Fruit fly (Drosophila melanogaster): ENCODE results near the gene CG43861.

Gene CG43861

DNA sequence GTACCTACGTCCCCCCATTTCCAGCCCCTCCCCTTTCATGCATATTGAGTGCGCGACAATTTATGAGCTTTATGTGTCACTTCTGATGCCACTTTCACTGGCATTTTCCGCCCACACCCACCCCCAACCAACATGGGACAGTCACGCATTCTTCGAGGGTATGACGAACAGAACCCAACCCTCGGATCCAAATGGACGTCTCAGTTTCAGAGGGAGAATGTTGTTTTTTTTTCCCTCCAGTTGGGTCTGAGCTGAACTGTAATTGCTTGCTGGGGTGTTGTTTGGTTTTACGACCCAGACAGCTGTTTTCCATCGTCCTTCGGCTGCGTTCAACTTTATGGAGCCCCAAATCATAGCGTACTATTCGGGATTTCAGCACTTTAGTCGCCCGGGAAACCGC is 93.3 kb downstream of the CG43861 start:
- no peak for TF ChIP-seq amos (GFP tag; IDR thresholded peaks at IDR 0.05; ENCODE audit: partially characterized antibody)
- 0 out of 2 replicates have a peak, but pooled peaks have one; percentile 6 for TF ChIP-seq dan (GFP tag; IDR thresholded peaks at IDR 0.05)
- TF ChIP-seq sens (GFP tag), result peak; percentile 29
- TF ChIP-seq CG13424 (tag; optimal IDR thresholded peaks at IDR 0.05), result no peak
- peak; percentile 12 for TF ChIP-seq mirr (GFP tag; optimal IDR thresholded peaks at IDR 0.05)
- peak; percentile 95 for TF ChIP-seq abd-A (tag; optimal IDR thresholded peaks at IDR 0.05)
- TF ChIP-seq lmd (GFP tag; IDR thresholded peaks at IDR 0.05), result 0 out of 2 replicates have a peak, but pooled peaks have one; percentile 14
- TF ChIP-seq Opbp (GFP tag; IDR thresholded peaks at IDR 0.05; ENCODE audit: partially characterized antibody), result no peak
- TF ChIP-seq CG9797 (GFP tag; optimal IDR thresholded peaks at IDR 0.05), result no peak
- peak; percentile 58 for TF ChIP-seq CG13894 (tag; optimal IDR thresholded peaks at IDR 0.05)

Measured in whole organism, embryonic.